Fruit fly (Drosophila melanogaster) whole organism, embryonic: ENCODE data around the gene Ltn1.

Experiments
- Abd-B ChIP-seq: fragments of 200-800 bp; sonication (Bioruptor generic); optimal IDR thresholded peaks from 2 replicates; lab custom pipeline; 2018; ENCODE audit warnings: missing biosample characterization, mild to moderate bottlenecking, missing genetic modification characterization, moderate library complexity
- BEAF-32 ChIP-seq: fragments of 200-800 bp; sonication (Bioruptor generic); optimal IDR thresholded peaks from 3 replicates; lab custom pipeline; 2017; ENCODE audit warnings: missing biosample characterization, missing genetic modification characterization, mild to moderate bottlenecking, moderate library complexity, missing genetic modification reagents
- Blimp-1 ChIP-seq: fragments of 200-800 bp; sonication (Bioruptor generic); optimal IDR thresholded peaks from 3 replicates; lab custom pipeline; 2018; ENCODE audit warnings: missing biosample characterization, missing genetic modification characterization, mild to moderate bottlenecking, moderate library complexity, missing genetic modification reagents
- CG10366 ChIP-seq: fragments of 200-800 bp; sonication (Bioruptor generic); IDR thresholded peaks from 2 replicates; pipeline ENCODE4 v1.3.6; 2022; ENCODE audit warnings: missing biosample characterization, missing genetic modification characterization
- CG12744 ChIP-seq: fragments of 200-800 bp; sonication (Bioruptor generic); optimal IDR thresholded peaks from 2 replicates; lab custom pipeline; 2016; ENCODE audit warnings: missing biosample characterization, missing genetic modification characterization
- CG12769 ChIP-seq: fragments of 200-800 bp; sonication (Bioruptor generic); optimal IDR thresholded peaks from 2 replicates; lab custom pipeline; 2019; ENCODE audit warnings: missing biosample characterization, mild to moderate bottlenecking, missing genetic modification characterization, moderate library complexity
- CG13287 ChIP-seq: fragments of 200-800 bp; sonication (Bioruptor generic); IDR thresholded peaks from 2 replicates; pipeline ENCODE4 v1.3.6; 2022; ENCODE audit warnings: missing biosample characterization, missing genetic modification characterization; ENCODE audit not compliant: partially characterized antibody
- CG15696 ChIP-seq: fragments of 200-800 bp; sonication (Bioruptor generic); optimal IDR thresholded peaks from 2 replicates; lab custom pipeline; 2019; ENCODE audit warnings: missing biosample characterization, mild to moderate bottlenecking, missing genetic modification characterization, moderate library complexity
- CG1602 ChIP-seq: fragments of 200-800 bp; sonication (Bioruptor generic); optimal IDR thresholded peaks from 3 replicates; lab custom pipeline; 2016; ENCODE audit warnings: missing biosample characterization, missing genetic modification characterization
- CG17361 ChIP-seq: fragments of 200-800 bp; sonication (Bioruptor generic); IDR thresholded peaks from 3 replicates; pipeline ENCODE4 v1.3.6; 2022; ENCODE audit warnings: missing biosample characterization, missing genetic modification characterization
- CG3281 ChIP-seq: fragments of 200-800 bp; sonication (Bioruptor generic); optimal IDR thresholded peaks from 3 replicates; lab custom pipeline; 2017; ENCODE audit warnings: missing biosample characterization, mild to moderate bottlenecking, missing genetic modification characterization
- CG33557 ChIP-seq: fragments of 200-800 bp; sonication (Bioruptor generic); optimal IDR thresholded peaks from 2 replicates; lab custom pipeline; 2019; ENCODE audit warnings: missing biosample characterization, mild to moderate bottlenecking, missing genetic modification characterization, moderate library complexity
- CG34376 ChIP-seq: fragments of 200-800 bp; sonication (Bioruptor generic); optimal IDR thresholded peaks from 2 replicates; lab custom pipeline; 2018; ENCODE audit warnings: missing biosample characterization, mild to moderate bottlenecking, missing genetic modification characterization
- CG3847 ChIP-seq: fragments of 200-800 bp; sonication (Bioruptor generic); IDR thresholded peaks from 2 replicates; pipeline ENCODE4 v1.3.6; 2022; ENCODE audit warnings: missing biosample characterization, missing genetic modification characterization
- CG5953 ChIP-seq: fragments of 200-800 bp; sonication (Bioruptor generic); IDR thresholded peaks from 2 replicates; pipeline ENCODE4 v1.3.6; 2022; ENCODE audit warnings: missing biosample characterization, missing genetic modification characterization
- CG6654 ChIP-seq: fragments of 200-800 bp; sonication (Bioruptor generic); optimal IDR thresholded peaks from 2 replicates; lab custom pipeline; 2017; ENCODE audit warnings: missing biosample characterization, mild to moderate bottlenecking, missing genetic modification characterization
- CG7271 ChIP-seq: fragments of 200-800 bp; sonication (Bioruptor generic); optimal IDR thresholded peaks from 2 replicates; lab custom pipeline; 2018; ENCODE audit warnings: missing biosample characterization, mild to moderate bottlenecking, missing genetic modification characterization, moderate library complexity
- CG8290 ChIP-seq, 3 experiments: fragments of 200-800 bp; sonication (Bioruptor generic); optimal IDR thresholded peaks; 2 replicates each; lab custom pipeline; 2016 to 2019; ENCODE audit warnings: missing biosample characterization in 3 of 3, missing genetic modification characterization in 3 of 3, mild to moderate bottlenecking in 2 of 3, moderate library complexity in 1 of 3
- CG9932 ChIP-seq: fragments of 200-800 bp; sonication (Bioruptor generic); IDR thresholded peaks from 2 replicates; pipeline ENCODE4 v1.3.6; 2022; ENCODE audit warnings: missing biosample characterization, missing genetic modification characterization
- Dad ChIP-seq: fragments of 200-800 bp; sonication (Bioruptor generic); optimal IDR thresholded peaks from 3 replicates; lab custom pipeline; 2016; ENCODE audit warnings: missing biosample characterization, missing genetic modification characterization
- Dip2 ChIP-seq: fragments of 200-800 bp; sonication (Bioruptor generic); IDR thresholded peaks from 2 replicates; pipeline ENCODE4 v1.3.6; 2022; ENCODE audit warnings: missing biosample characterization, missing genetic modification characterization
- E2f1 ChIP-seq: fragments of 200-800 bp; sonication (Bioruptor generic); IDR thresholded peaks from 2 replicates; pipeline ENCODE4 v1.3.6; 2022; ENCODE audit warnings: missing biosample characterization, missing genetic modification characterization
- Elba2 ChIP-seq: fragments of 200-800 bp; sonication (Bioruptor generic); optimal IDR thresholded peaks from 3 replicates; lab custom pipeline; 2016; ENCODE audit warnings: missing biosample characterization, missing genetic modification characterization
- Gug ChIP-seq: fragments of 200-800 bp; sonication (Bioruptor generic); IDR thresholded peaks from 4 replicates; pipeline ENCODE4 v1.3.6; 2022; ENCODE audit warnings: missing biosample characterization, missing genetic modification characterization
- HmgD ChIP-seq: fragments of 200-800 bp; sonication (Bioruptor generic); optimal IDR thresholded peaks from 3 replicates; lab custom pipeline; 2016; ENCODE audit warnings: missing biosample characterization, missing genetic modification characterization
- Hr78 ChIP-seq, 2 experiments: fragments of 200-800 bp in 1 of 2; fragments of >200 bp in 1 of 2; sonication (Bioruptor generic) in 1 of 2; optimal IDR thresholded peaks; 2 replicates each; lab custom pipeline; 2017 to 2019; ENCODE audit warnings: missing biosample characterization in 2 of 2, missing genetic modification characterization in 2 of 2, mild to moderate bottlenecking in 1 of 2, moderate library complexity in 1 of 2
- Meics ChIP-seq: fragments of 200-800 bp; sonication (Bioruptor generic); optimal IDR thresholded peaks from 2 replicates; lab custom pipeline; 2017; ENCODE audit warnings: missing biosample characterization, mild to moderate bottlenecking, missing genetic modification characterization
- Mes4 ChIP-seq: fragments of 200-800 bp; sonication (Bioruptor generic); optimal IDR thresholded peaks from 2 replicates; lab custom pipeline; 2016; ENCODE audit warnings: missing biosample characterization, missing genetic modification characterization
- Mrtf ChIP-seq: fragments of 200-800 bp; sonication (Bioruptor generic); IDR thresholded peaks from 3 replicates; pipeline ENCODE4 v1.3.6; 2022; ENCODE audit warnings: missing biosample characterization, missing genetic modification characterization
- NFAT ChIP-seq: fragments of 200-800 bp; sonication (Bioruptor generic); IDR thresholded peaks from 2 replicates; pipeline ENCODE4 v1.3.6; 2022; ENCODE audit warnings: missing biosample characterization, missing genetic modification characterization
- PHDP ChIP-seq: fragments of 200-800 bp; sonication (Bioruptor generic); optimal IDR thresholded peaks from 3 replicates; lab custom pipeline; 2018; ENCODE audit warnings: missing biosample characterization, mild to moderate bottlenecking, missing genetic modification characterization, moderate library complexity
- Ravus ChIP-seq: fragments of 200-800 bp; sonication (Bioruptor generic); IDR thresholded peaks from 2 replicates; pipeline ENCODE4 v1.3.6; 2022; ENCODE audit warnings: missing biosample characterization, missing genetic modification characterization
- Sox102F ChIP-seq: fragments of 200-800 bp; sonication (Bioruptor generic); optimal IDR thresholded peaks from 2 replicates; lab custom pipeline; 2018; ENCODE audit warnings: missing biosample characterization, mild to moderate bottlenecking, missing genetic modification characterization, moderate library complexity
- Spps ChIP-seq: fragments of 200-800 bp; sonication (Bioruptor generic); optimal IDR thresholded peaks from 2 replicates; lab custom pipeline; 2018; ENCODE audit warnings: missing biosample characterization, mild to moderate bottlenecking, missing genetic modification characterization
- Sry-δ ChIP-seq: fragments of 200-800 bp; sonication (Bioruptor generic); optimal IDR thresholded peaks from 2 replicates; lab custom pipeline; 2016; ENCODE audit warnings: missing biosample characterization, missing genetic modification characterization
- abd-A ChIP-seq: fragments of 200-800 bp; sonication (Bioruptor generic); optimal IDR thresholded peaks from 3 replicates; lab custom pipeline; 2019; ENCODE audit warnings: missing biosample characterization, mild to moderate bottlenecking, missing genetic modification characterization, moderate library complexity
- bsh ChIP-seq, 2 experiments: fragments of 200-800 bp; sonication (Bioruptor generic); optimal IDR thresholded peaks; 2 replicates each; lab custom pipeline; 2017 to 2018; ENCODE audit warnings: mild to moderate bottlenecking in 2 of 2, missing biosample characterization in 2 of 2, missing genetic modification characterization in 2 of 2, moderate library complexity in 1 of 2
- caup ChIP-seq: fragments of 200-800 bp; sonication (Bioruptor generic); optimal IDR thresholded peaks from 3 replicates; lab custom pipeline; 2017; ENCODE audit warnings: missing biosample characterization, mild to moderate bottlenecking, missing genetic modification characterization, moderate library complexity; ENCODE audit not compliant: severe bottlenecking
- dmrt11E ChIP-seq: fragments of 200-800 bp; sonication (Bioruptor generic); optimal IDR thresholded peaks from 3 replicates; lab custom pipeline; 2018; ENCODE audit warnings: missing biosample characterization, mild to moderate bottlenecking, missing genetic modification characterization, moderate library complexity
- gt ChIP-seq: fragments of 200-800 bp; sonication (Bioruptor generic); IDR thresholded peaks from 2 replicates; pipeline ENCODE4 v1.3.6; 2022; ENCODE audit warnings: missing biosample characterization, missing genetic modification characterization
- jumu ChIP-seq: fragments of 200-800 bp; sonication (Bioruptor generic); optimal IDR thresholded peaks from 3 replicates; lab custom pipeline; 2016; ENCODE audit warnings: missing biosample characterization, missing genetic modification characterization
- maf-S ChIP-seq: fragments of 200-800 bp; sonication (Bioruptor generic); optimal IDR thresholded peaks from 2 replicates; lab custom pipeline; 2016; ENCODE audit warnings: missing biosample characterization, missing genetic modification characterization
- pan ChIP-seq, 4 experiments: fragments of >200 bp in 3 of 4; fragments of 200-800 bp in 1 of 4; sonication (Bioruptor generic) in 1 of 4; optimal IDR thresholded peaks in 3 of 4; IDR thresholded peaks in 1 of 4; 2 replicates each; pipeline versions ENCODE4 v1.3.6 to Lab custom; 2017 to 2022; ENCODE audit warnings: missing biosample characterization in 2 of 4, missing genetic modification characterization in 2 of 4, mixed read lengths in 1 of 4
- pros ChIP-seq: fragments of 200-800 bp; sonication (Bioruptor generic); optimal IDR thresholded peaks from 3 replicates; lab custom pipeline; 2019; ENCODE audit warnings: missing biosample characterization, mild to moderate bottlenecking, missing genetic modification characterization, moderate library complexity
- psq ChIP-seq: fragments of 200-800 bp; sonication (Bioruptor generic); optimal IDR thresholded peaks from 2 replicates; lab custom pipeline; 2017; ENCODE audit warnings: missing biosample characterization, missing genetic modification characterization
- pum ChIP-seq: fragments of 200-800 bp; sonication (Bioruptor generic); optimal IDR thresholded peaks from 2 replicates; lab custom pipeline; 2016; ENCODE audit warnings: missing biosample characterization, missing genetic modification characterization
- row ChIP-seq: fragments of 200-800 bp; sonication (Bioruptor generic); IDR thresholded peaks from 3 replicates; pipeline ENCODE4 v1.3.6; 2022; ENCODE audit warnings: missing biosample characterization, missing genetic modification characterization
- sna ChIP-seq: fragments of 200-800 bp; sonication (Bioruptor generic); IDR thresholded peaks from 2 replicates; pipeline ENCODE4 v1.3.6; 2022; ENCODE audit warnings: missing biosample characterization, missing genetic modification characterization; ENCODE audit not compliant: partially characterized antibody
- vvl ChIP-seq: fragments of 200-800 bp; sonication (Bioruptor generic); IDR thresholded peaks from 2 replicates; pipeline ENCODE4 v1.3.6; 2022; ENCODE audit warnings: missing biosample characterization, missing genetic modification characterization

The Ltn1 gene

dm6 chr3L:19590422-19590821 is 38.3 kb upstream of the Ltn1 start, which contains the start of gene CG14100 (continued):
- peak; percentile 100 for TF ChIP-seq CG12769 (tag; lab: Kevin White, UChicago)
- peak; percentile 100 for TF ChIP-seq Spps (tag; lab: Kevin White, UChicago)
- TF ChIP-seq CG17361 (GFP tag; lab: Robert Waterston, UW), result peak; percentile 100
- TF ChIP-seq pum (GFP tag; lab: Kevin White, UChicago), result peak; percentile 100
- peak; percentile 100 for TF ChIP-seq CG15696 (tag; lab: Kevin White, UChicago)
- TF ChIP-seq row (GFP tag; lab: Robert Waterston, UW), result peak; percentile 100
- peak; percentile 100 for TF ChIP-seq CG1602 (GFP tag; lab: Kevin White, UChicago)
- peak; percentile 100 for TF ChIP-seq CG34376 (GFP tag; lab: Kevin White, UChicago)
- TF ChIP-seq Sox102F (GFP tag; lab: Kevin White, UChicago), result peak; percentile 100
- TF ChIP-seq Hr78 (GFP tag; optimal IDR thresholded peaks at IDR 0.05; lab: Kevin White, UChicago), result peak in 1 of 2 experiments; percentile 98
- TF ChIP-seq pros (GFP tag; lab: Kevin White, UChicago), result peak; percentile 98
- peak; percentile 100 for TF ChIP-seq Gug
- TF ChIP-seq CG6654 (GFP tag; lab: Kevin White, UChicago), result peak; percentile 97
- TF ChIP-seq CG33557, result peak; percentile 100
- peak; percentile 100 for TF ChIP-seq Abd-B (GFP tag; lab: Kevin White, UChicago)
- TF ChIP-seq abd-A, result peak; percentile 99
- peak; percentile 87 for TF ChIP-seq Dip2 (GFP tag; lab: Robert Waterston, UW)
- TF ChIP-seq CG3281 (GFP tag; lab: Kevin White, UChicago), result peak; percentile 100
- peak; percentile 100 for TF ChIP-seq vvl
- TF ChIP-seq NFAT, result peak; percentile 100
- TF ChIP-seq HmgD (GFP tag; lab: Kevin White, UChicago), result peak; percentile 100
- peak; percentile 94 for TF ChIP-seq Sry-δ (GFP tag; lab: Kevin White, UChicago)
- peak; percentile 100 for TF ChIP-seq Mes4
- peak; percentile 100 for TF ChIP-seq CG3847 (GFP tag; lab: Robert Waterston, UW)
- TF ChIP-seq Blimp-1 (GFP tag; lab: Kevin White, UChicago), result peak; percentile 100
- TF ChIP-seq jumu (GFP tag; lab: Kevin White, UChicago), result peak; percentile 100
- peak; percentile 100 for TF ChIP-seq E2f1 (GFP tag; lab: Robert Waterston, UW)
- TF ChIP-seq BEAF-32, result peak; percentile 63
- TF ChIP-seq psq (GFP tag; lab: Kevin White, UChicago), result peak; percentile 100
- TF ChIP-seq CG10366 (GFP tag; lab: Robert Waterston, UW), result peak; percentile 100
- peak; percentile 100 for TF ChIP-seq gt (GFP tag; lab: Robert Waterston, UW)
- TF ChIP-seq maf-S (GFP tag; lab: Kevin White, UChicago), result peak; percentile 100
- peak; percentile 100 for TF ChIP-seq CG7271
- peak; percentile 100 for TF ChIP-seq CG8290 (GFP tag; optimal IDR thresholded peaks at IDR 0.05; lab: Kevin White, UChicago)
- TF ChIP-seq CG8290 (tag; optimal IDR thresholded peaks at IDR 0.05; lab: Kevin White, UChicago), result peak; percentile 100
- TF ChIP-seq dmrt11E (tag; lab: Kevin White, UChicago), result peak; percentile 100
- peak; percentile 100 for TF ChIP-seq Ravus
- TF ChIP-seq Meics (GFP tag; lab: Kevin White, UChicago), result peak; percentile 100
- peak; percentile 100 for TF ChIP-seq CG12744 (GFP tag; lab: Kevin White, UChicago)
- TF ChIP-seq sna (GFP tag; lab: Robert Waterston, UW), result no peak
- TF ChIP-seq caup, result peak; percentile 100
- TF ChIP-seq Dad (GFP tag; lab: Kevin White, UChicago), result peak; percentile 100
- TF ChIP-seq pan (optimal IDR thresholded peaks at IDR 0.05; lab: Kevin White, UChicago), result no peak
- peak in 1 of 2 experiments; percentile 100 for TF ChIP-seq pan (GFP tag; optimal IDR thresholded peaks at IDR 0.05 in 1 of 2, IDR thresholded peaks at IDR 0.05 in 1 of 2)
- peak; percentile 59; the same call in 1 of the 2 replicates for TF ChIP-seq CG13287
- peak; percentile 100 for TF ChIP-seq PHDP (tag; lab: Kevin White, UChicago)
- TF ChIP-seq CG5953 (GFP tag; lab: Robert Waterston, UW), result peak; percentile 100
- peak; percentile 100 for TF ChIP-seq CG9932 (GFP tag; lab: Robert Waterston, UW)
- TF ChIP-seq bsh (GFP tag; optimal IDR thresholded peaks at IDR 0.05; lab: Kevin White, UChicago), result peak; percentile 100
- TF ChIP-seq Mrtf (GFP tag; lab: Robert Waterston, UW), result peak; percentile 100
- peak; percentile 100 for TF ChIP-seq Elba2 (GFP tag; lab: Kevin White, UChicago)
